Fruit fly (Drosophila melanogaster) whole organism, embryonic: ENCODE data around the gene smash.

Experiments
- ATbp ChIP-seq: fragments of 200-800 bp; sonication (Bioruptor generic); optimal IDR thresholded peaks from 2 replicates; lab custom pipeline; 2017; ENCODE audit warnings: missing biosample characterization, mild to moderate bottlenecking, missing genetic modification characterization, missing genetic modification reagents
- Asciz ChIP-seq: fragments of 200-800 bp; sonication (Bioruptor generic); optimal IDR thresholded peaks from 2 replicates; lab custom pipeline; 2017; ENCODE audit warnings: missing biosample characterization, mild to moderate bottlenecking, missing genetic modification characterization, missing genetic modification reagents
- BEAF-32 ChIP-seq: fragments of 200-800 bp; sonication (Bioruptor generic); optimal IDR thresholded peaks from 3 replicates; lab custom pipeline; 2017; ENCODE audit warnings: missing biosample characterization, missing genetic modification characterization, mild to moderate bottlenecking, moderate library complexity, missing genetic modification reagents
- Blimp-1 ChIP-seq: fragments of 200-800 bp; sonication (Bioruptor generic); optimal IDR thresholded peaks from 3 replicates; lab custom pipeline; 2018; ENCODE audit warnings: missing biosample characterization, missing genetic modification characterization, mild to moderate bottlenecking, moderate library complexity, missing genetic modification reagents
- Bteb2 ChIP-seq: fragments of 200-800 bp; sonication (Bioruptor generic); optimal IDR thresholded peaks from 2 replicates; lab custom pipeline; 2016; ENCODE audit warnings: missing biosample characterization, missing genetic modification characterization
- C15 ChIP-seq: fragments of 200-800 bp; sonication (Bioruptor generic); IDR thresholded peaks from 3 replicates; pipeline ENCODE4 v1.3.6; 2022; ENCODE audit warnings: missing biosample characterization, missing genetic modification characterization
- CG12219 ChIP-seq: fragments of 200-800 bp; sonication (Bioruptor generic); optimal IDR thresholded peaks from 3 replicates; lab custom pipeline; 2018; ENCODE audit warnings: missing biosample characterization, mild to moderate bottlenecking, missing genetic modification characterization
- CG15479 ChIP-seq: fragments of 200-800 bp; sonication (Bioruptor generic); optimal IDR thresholded peaks from 3 replicates; lab custom pipeline; 2019; ENCODE audit warnings: missing biosample characterization, mild to moderate bottlenecking, missing genetic modification characterization, moderate library complexity
- CG1603 ChIP-seq: fragments of 200-800 bp; sonication (Bioruptor generic); optimal IDR thresholded peaks from 2 replicates; lab custom pipeline; 2019; ENCODE audit warnings: missing biosample characterization, mild to moderate bottlenecking, missing genetic modification characterization, moderate library complexity
- CG16779 ChIP-seq: fragments of 200-800 bp; sonication (Bioruptor generic); IDR thresholded peaks from 2 replicates; pipeline ENCODE4 v1.3.6; 2022; ENCODE audit warnings: missing biosample characterization, missing genetic modification characterization
- CG16863 ChIP-seq: fragments of 200-800 bp; sonication (Bioruptor generic); optimal IDR thresholded peaks from 3 replicates; lab custom pipeline; 2016; ENCODE audit warnings: missing biosample characterization, missing genetic modification characterization
- CG18599 ChIP-seq: fragments of 200-800 bp; sonication (Bioruptor generic); optimal IDR thresholded peaks from 3 replicates; lab custom pipeline; 2017; ENCODE audit warnings: missing biosample characterization, missing genetic modification characterization, mild to moderate bottlenecking, moderate library complexity, missing genetic modification reagents
- CG18764 ChIP-seq: fragments of 200-800 bp; sonication (Bioruptor generic); optimal IDR thresholded peaks from 3 replicates; lab custom pipeline; 2016; ENCODE audit warnings: missing biosample characterization, missing genetic modification characterization
- CG34376 ChIP-seq: fragments of 200-800 bp; sonication (Bioruptor generic); optimal IDR thresholded peaks from 2 replicates; lab custom pipeline; 2018; ENCODE audit warnings: missing biosample characterization, mild to moderate bottlenecking, missing genetic modification characterization
- CG5245 ChIP-seq: fragments of 200-800 bp; sonication (Bioruptor generic); optimal IDR thresholded peaks from 3 replicates; lab custom pipeline; 2016; ENCODE audit warnings: missing biosample characterization, missing genetic modification characterization
- CG6689 ChIP-seq: fragments of 200-800 bp; sonication (Bioruptor generic); IDR thresholded peaks from 2 replicates; pipeline ENCODE4 v1.3.6; 2022; ENCODE audit warnings: missing biosample characterization, missing genetic modification characterization
- CG7786 ChIP-seq: fragments of 200-800 bp; sonication (Bioruptor generic); optimal IDR thresholded peaks from 2 replicates; lab custom pipeline; 2016; ENCODE audit warnings: missing biosample characterization, missing genetic modification characterization
- CG8290 ChIP-seq, 3 experiments: fragments of 200-800 bp; sonication (Bioruptor generic); optimal IDR thresholded peaks; 2 replicates each; lab custom pipeline; 2016 to 2019; ENCODE audit warnings: missing biosample characterization in 3 of 3, missing genetic modification characterization in 3 of 3, mild to moderate bottlenecking in 2 of 3, moderate library complexity in 1 of 3
- CG8359 ChIP-seq: fragments of 200-800 bp; sonication (Bioruptor generic); optimal IDR thresholded peaks from 2 replicates; lab custom pipeline; 2017; ENCODE audit warnings: missing biosample characterization, mild to moderate bottlenecking, missing genetic modification characterization, borderline replicate concordance
- CG9797 ChIP-seq: fragments of 200-800 bp; sonication (Bioruptor generic); optimal IDR thresholded peaks from 3 replicates; lab custom pipeline; 2018; ENCODE audit warnings: missing biosample characterization, mild to moderate bottlenecking, missing genetic modification characterization
- CTCF ChIP-seq: fragments of 200-800 bp; sonication (Bioruptor generic); optimal IDR thresholded peaks from 2 replicates; lab custom pipeline; 2017; ENCODE audit warnings: missing biosample characterization, mild to moderate bottlenecking, missing genetic modification characterization, moderate library complexity
- Deaf1 ChIP-seq: fragments of 200-800 bp; optimal IDR thresholded peaks from 3 replicates; lab custom pipeline; 2019; ENCODE audit warnings: missing biosample characterization, mild to moderate bottlenecking, missing genetic modification characterization, moderate library complexity
- Dp ChIP-seq: fragments of 200-800 bp; sonication (Bioruptor generic); optimal IDR thresholded peaks from 2 replicates; lab custom pipeline; 2018; ENCODE audit warnings: missing biosample characterization, mild to moderate bottlenecking, missing genetic modification characterization, moderate library complexity
- Drgx ChIP-seq: fragments of 200-800 bp; sonication (Bioruptor generic); IDR thresholded peaks from 2 replicates; pipeline ENCODE4 v1.3.6; 2022; ENCODE audit warnings: missing biosample characterization, missing genetic modification characterization
- Ets65A ChIP-seq: fragments of 200-800 bp; sonication (Bioruptor generic); peaks from one replicate; lab custom pipeline; 2016; ENCODE audit warnings: missing biosample characterization, missing genetic modification characterization
- H15 ChIP-seq: fragments of 200-800 bp; sonication (Bioruptor generic); IDR thresholded peaks from 3 replicates; pipeline ENCODE4 v1.3.6; 2022; ENCODE audit warnings: missing biosample characterization, missing genetic modification characterization
- H2.0 ChIP-seq: fragments of 200-800 bp; sonication (Bioruptor generic); IDR thresholded peaks from 2 replicates; pipeline ENCODE4 v1.3.6; 2022; ENCODE audit warnings: missing biosample characterization, missing genetic modification characterization
- Lpt ChIP-seq: fragments of >200 bp; optimal IDR thresholded peaks from 2 replicates; lab custom pipeline; 2018; ENCODE audit warnings: missing biosample characterization, missing genetic modification characterization
- Med ChIP-seq: fragments of 200-800 bp; sonication (Bioruptor generic); peaks from one replicate; lab custom pipeline; 2016; ENCODE audit warnings: missing biosample characterization, missing genetic modification characterization, mild to moderate bottlenecking, inconsistent platforms, moderate library complexity
- Mrtf ChIP-seq: fragments of 200-800 bp; sonication (Bioruptor generic); IDR thresholded peaks from 3 replicates; pipeline ENCODE4 v1.3.6; 2022; ENCODE audit warnings: missing biosample characterization, missing genetic modification characterization
- TFAM ChIP-seq: fragments of 200-800 bp; sonication (Bioruptor generic); optimal IDR thresholded peaks from 2 replicates; lab custom pipeline; 2017; ENCODE audit warnings: missing biosample characterization, missing genetic modification characterization, inconsistent platforms
- bsh ChIP-seq, 2 experiments: fragments of 200-800 bp; sonication (Bioruptor generic); optimal IDR thresholded peaks; 2 replicates each; lab custom pipeline; 2017 to 2018; ENCODE audit warnings: mild to moderate bottlenecking in 2 of 2, missing biosample characterization in 2 of 2, missing genetic modification characterization in 2 of 2, moderate library complexity in 1 of 2
- crp ChIP-seq, 2 experiments: fragments of 200-800 bp; sonication (Bioruptor generic); optimal IDR thresholded peaks; 2 replicates in 1 of 2; 3 replicates in 1 of 2; lab custom pipeline; 2017; ENCODE audit warnings: missing biosample characterization in 2 of 2, missing genetic modification characterization in 2 of 2, mild to moderate bottlenecking in 1 of 2, moderate library complexity in 1 of 2
- cwo ChIP-seq: fragments of 200-800 bp; sonication (Bioruptor generic); optimal IDR thresholded peaks from 3 replicates; lab custom pipeline; 2017; ENCODE audit warnings: missing biosample characterization, missing genetic modification characterization, mild to moderate bottlenecking, moderate library complexity, missing genetic modification reagents
- dan ChIP-seq: fragments of 200-800 bp; sonication (Bioruptor generic); IDR thresholded peaks from 2 replicates; pipeline ENCODE4 v1.3.6; 2022; ENCODE audit warnings: missing biosample characterization, missing genetic modification characterization
- en ChIP-seq: fragments of 200-800 bp; sonication (Bioruptor generic); optimal IDR thresholded peaks from 2 replicates; lab custom pipeline; 2016; ENCODE audit warnings: missing biosample characterization, missing genetic modification characterization
- fd102C ChIP-seq: fragments of 200-800 bp; sonication (Bioruptor generic); optimal IDR thresholded peaks from 2 replicates; lab custom pipeline; 2018; ENCODE audit warnings: missing biosample characterization, mild to moderate bottlenecking, missing genetic modification characterization, moderate library complexity
- kay ChIP-seq: fragments of 200-800 bp; sonication (Bioruptor generic); optimal IDR thresholded peaks from 2 replicates; lab custom pipeline; 2016; ENCODE audit warnings: missing biosample characterization, missing genetic modification characterization
- nerfin-2 ChIP-seq: fragments of 200-800 bp; sonication (Bioruptor generic); IDR thresholded peaks from 2 replicates; pipeline ENCODE4 v1.3.6; 2022; ENCODE audit warnings: missing biosample characterization, missing genetic modification characterization; ENCODE audit not compliant: partially characterized antibody
- pb ChIP-seq: fragments of 200-800 bp; sonication (Bioruptor generic); optimal IDR thresholded peaks from 3 replicates; lab custom pipeline; 2016; ENCODE audit warnings: missing biosample characterization, missing genetic modification characterization
- pnt ChIP-seq: fragments of 200-800 bp; sonication (Bioruptor generic); optimal IDR thresholded peaks from 3 replicates; lab custom pipeline; 2016; ENCODE audit warnings: missing biosample characterization, missing genetic modification characterization
- rib ChIP-seq: fragments of 200-800 bp; sonication (Bioruptor generic); IDR thresholded peaks from 2 replicates; pipeline ENCODE4 v1.3.6; 2022; ENCODE audit warnings: missing biosample characterization, missing genetic modification characterization
- sd ChIP-seq: fragments of 200-800 bp; sonication (Bioruptor generic); optimal IDR thresholded peaks from 3 replicates; lab custom pipeline; 2018; ENCODE audit warnings: missing biosample characterization, mild to moderate bottlenecking, missing genetic modification characterization, moderate library complexity
- sens ChIP-seq: fragments of 200-800 bp; sonication (Bioruptor generic); peaks from one replicate; lab custom pipeline; 2016; ENCODE audit warnings: missing biosample characterization, missing genetic modification characterization
- tll ChIP-seq, 2 experiments: fragments of 200-800 bp in 1 of 2; fragments of >200 bp in 1 of 2; sonication (Bioruptor generic) in 1 of 2; optimal IDR thresholded peaks; 2 replicates each; lab custom pipeline; 2017 to 2019; ENCODE audit warnings: missing biosample characterization in 2 of 2, missing genetic modification characterization in 2 of 2, mild to moderate bottlenecking in 1 of 2, moderate library complexity in 1 of 2

smash gene

DNA sequence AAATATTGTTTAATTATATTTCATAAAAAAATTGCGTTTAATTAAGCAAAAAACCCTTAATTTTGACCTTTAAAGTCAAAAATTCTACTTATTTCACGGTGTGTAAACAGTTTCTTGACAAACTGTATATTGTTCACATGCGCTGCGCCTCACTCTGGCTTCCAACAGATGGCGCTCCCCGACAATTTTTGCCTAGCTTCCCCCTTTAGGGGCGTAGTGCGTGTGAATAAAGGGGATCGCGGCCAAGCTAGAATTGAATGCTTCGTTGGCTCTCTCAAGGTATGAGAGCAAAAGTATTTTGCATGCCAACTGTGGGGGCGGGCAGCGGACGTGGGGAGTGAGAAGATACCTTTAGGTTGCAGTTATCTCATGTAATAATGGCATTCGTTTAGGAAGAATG, 25.4 kb downstream of the smash start (continued):
- TF ChIP-seq tll (GFP tag; optimal IDR thresholded peaks at IDR 0.05; lab: Kevin White, UChicago) (peak in 1 of 2 experiments; percentile 45), pb (peak; percentile 1), CTCF (peak; percentile 91), Mrtf (GFP tag; lab: Robert Waterston, UW) (0 out of 3 replicates have a peak, but pooled peaks have one; percentile 36), H15 (GFP tag; lab: Robert Waterston, UW) (0 out of 3 replicates have a peak, but pooled peaks have one; percentile 13)

DNA sequence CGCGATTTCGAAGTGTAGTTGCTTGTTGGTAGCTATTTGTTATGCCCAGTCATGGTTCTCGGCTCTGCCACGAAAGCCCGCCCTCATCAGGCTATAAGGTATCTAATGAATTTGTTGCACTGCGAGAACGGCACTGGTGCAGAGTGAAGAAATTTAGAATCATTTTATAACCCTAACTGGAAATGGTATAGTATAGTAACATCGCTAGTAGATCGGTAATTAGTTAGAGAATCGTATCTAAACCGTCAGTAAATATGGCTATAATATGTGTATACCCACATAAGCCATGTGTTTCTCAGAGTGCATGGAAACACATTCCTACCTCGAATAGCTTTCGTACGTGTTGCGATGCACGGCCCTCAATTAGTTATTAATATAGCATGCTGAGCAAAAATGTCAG, 27.8 kb downstream of the smash start:
- no peak for TF ChIP-seq CG9797 (GFP tag; lab: Kevin White, UChicago)
- TF ChIP-seq bsh (GFP tag; optimal IDR thresholded peaks at IDR 0.05; lab: Kevin White, UChicago), result peak; percentile 13 to 60
- peak; percentile 2 for TF ChIP-seq sd (tag; lab: Kevin White, UChicago)
- no peak for TF ChIP-seq CG12219 (GFP tag; lab: Kevin White, UChicago)
- peak; percentile 47 for TF ChIP-seq Med (GFP tag; lab: Kevin White, UChicago)
- TF ChIP-seq CG5245 (GFP tag; lab: Kevin White, UChicago), result no peak
- TF ChIP-seq Drgx, result peak; percentile 78
- TF ChIP-seq kay, result no peak
- TF ChIP-seq sens, result peak; percentile 84
- no peak for TF ChIP-seq dan
- peak; percentile 0 for TF ChIP-seq CG1603 (tag; lab: Kevin White, UChicago)
- TF ChIP-seq Blimp-1 (GFP tag; lab: Kevin White, UChicago), result peak; percentile 14

DNA sequence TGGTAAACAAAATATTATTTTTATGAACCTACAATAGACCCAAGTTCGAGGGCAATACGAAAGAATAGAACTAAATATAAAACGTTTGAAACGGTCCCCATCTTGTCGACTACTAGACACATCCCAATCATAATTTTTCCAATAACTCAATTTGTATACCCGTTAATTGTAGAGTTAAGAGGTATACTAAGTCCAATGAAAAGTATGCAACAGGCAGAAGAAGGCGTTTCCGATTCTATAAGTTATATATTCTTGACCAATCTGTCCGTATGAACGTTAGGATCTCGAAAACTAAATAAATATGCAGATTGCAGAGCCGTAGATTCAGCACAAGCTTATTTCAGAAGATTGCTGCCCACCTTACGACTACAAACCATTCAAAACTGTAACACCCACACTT, 31.1 kb downstream of the smash start, which contains the start of gene CG33927:
TSS of gene CG33927 (minus strand) at position 101 of the 400 bp plus-strand sequence.
- TF ChIP-seq BEAF-32 (GFP tag; lab: Kevin White, UChicago) (no peak), H2.0 (GFP tag; lab: Robert Waterston, UW) (no peak), C15 (GFP tag; lab: Robert Waterston, UW) (no peak), rib (no peak), TFAM (GFP tag; lab: Kevin White, UChicago) (no peak), Lpt (GFP tag; lab: Kevin White, UChicago) (no peak), CG15479 (GFP tag; lab: Kevin White, UChicago) (no peak), CG8359 (GFP tag; lab: Kevin White, UChicago) (no peak), CG34376 (no peak), CG18599 (GFP tag; lab: Kevin White, UChicago) (no peak), pnt (GFP tag; lab: Kevin White, UChicago) (no peak)

DNA sequence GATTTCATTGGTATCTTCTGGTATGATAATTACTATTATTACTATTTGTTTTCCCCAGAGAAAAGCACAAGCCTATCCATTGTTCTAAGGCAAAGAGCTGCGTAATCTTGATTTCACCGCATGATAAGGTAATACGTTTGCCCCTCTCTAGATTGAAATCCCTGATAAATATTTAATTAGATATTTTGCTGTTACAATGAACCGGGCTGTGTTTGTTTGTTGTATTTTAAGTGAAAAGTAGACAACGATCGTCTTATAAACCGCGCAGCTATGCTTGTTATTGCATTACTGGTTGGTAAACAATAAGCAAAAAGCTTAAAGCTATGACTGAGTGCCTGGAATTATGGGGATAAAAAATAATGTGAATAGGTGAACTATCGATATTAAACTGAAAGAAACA, 35.4 kb downstream of the smash start:
- TF ChIP-seq Asciz (GFP tag; lab: Kevin White, UChicago) (peak; percentile 11), CTCF (peak; percentile 1), sens (peak; percentile 63), cwo (GFP tag; lab: Kevin White, UChicago) (no peak), ATbp (GFP tag; lab: Kevin White, UChicago) (peak; percentile 35)

DNA sequence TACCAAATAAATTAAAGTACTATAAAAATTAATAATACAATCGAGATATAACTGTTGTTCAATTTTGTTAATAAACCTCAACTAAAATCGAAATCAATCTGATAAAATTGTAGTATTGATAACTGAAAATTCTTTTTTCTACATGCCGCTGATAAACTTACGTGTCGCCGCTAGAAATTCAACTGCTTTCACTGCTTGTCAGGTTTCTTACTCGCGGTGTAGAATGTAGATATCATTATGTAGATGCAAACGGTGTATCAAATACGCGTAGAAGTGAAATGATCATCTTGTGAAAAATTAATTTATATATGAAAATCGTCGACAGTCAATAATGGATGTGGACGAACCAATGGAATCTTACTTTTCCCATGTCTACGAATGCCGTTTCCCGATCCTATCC, 45.8 kb downstream of the smash start:
- no peak for TF ChIP-seq fd102C (GFP tag; lab: Kevin White, UChicago)
- no peak for TF ChIP-seq CG16863 (GFP tag; lab: Kevin White, UChicago)
- no peak for TF ChIP-seq Deaf1 (tag; lab: Kevin White, UChicago)
- TF ChIP-seq Ets65A (GFP tag; lab: Kevin White, UChicago), result peak; percentile 94
- TF ChIP-seq crp (GFP tag; optimal IDR thresholded peaks at IDR 0.05; lab: Kevin White, UChicago), result no peak
- no peak for TF ChIP-seq Bteb2 (GFP tag; lab: Kevin White, UChicago)
- TF ChIP-seq nerfin-2 (GFP tag; lab: Robert Waterston, UW), result 0 out of 2 replicates have a peak, but pooled peaks have one; percentile 26
- no peak for TF ChIP-seq CG16779
- TF ChIP-seq Dp (GFP tag; lab: Kevin White, UChicago), result no peak
- no peak for TF ChIP-seq CG6689 (GFP tag; lab: Robert Waterston, UW)
- no peak for TF ChIP-seq CG18764 (GFP tag; lab: Kevin White, UChicago)
- peak; percentile 27 for TF ChIP-seq CG8290 (GFP tag; optimal IDR thresholded peaks at IDR 0.05; lab: Kevin White, UChicago)
- no peak for TF ChIP-seq CG8290 (tag; optimal IDR thresholded peaks at IDR 0.05; lab: Kevin White, UChicago)
- no peak for TF ChIP-seq en
- TF ChIP-seq CG7786 (GFP tag; lab: Kevin White, UChicago), result no peak
